Fruit fly (Drosophila melanogaster): ENCODE data around the gene CG17751.

DNA sequence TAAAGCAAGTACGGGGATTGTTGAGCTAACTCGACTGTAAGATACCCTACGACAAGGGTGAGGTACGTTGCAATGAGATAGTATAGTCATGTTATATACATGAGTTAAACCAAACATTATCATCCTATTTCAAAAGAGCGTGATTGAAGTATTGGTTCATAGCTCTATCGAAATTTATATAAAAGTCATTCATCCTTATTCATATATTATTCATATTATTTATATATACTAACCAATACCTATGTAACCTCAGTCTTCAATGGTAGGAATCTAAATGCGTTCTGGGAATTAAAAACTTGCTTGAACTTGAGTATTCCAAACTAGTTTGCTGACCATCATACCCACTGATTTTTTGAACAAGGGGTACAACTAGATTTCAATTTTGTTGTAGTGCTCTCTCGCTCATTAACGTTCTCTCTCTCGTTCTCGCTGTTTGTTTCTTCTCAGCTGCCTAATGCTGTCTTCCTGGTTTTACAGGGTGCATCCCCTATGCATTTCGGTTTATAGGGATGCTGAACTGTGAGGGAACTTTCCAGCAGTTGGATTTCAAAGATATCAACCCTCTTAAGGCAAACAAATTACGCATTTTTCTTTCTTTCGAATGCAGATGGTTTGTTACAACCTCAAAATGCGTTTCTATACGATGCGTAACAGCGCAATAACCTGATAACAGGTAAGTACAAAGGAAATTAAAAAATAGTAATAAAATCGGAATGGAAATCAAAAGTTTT lies 20.9 kb downstream of the CG17751 start:
- no peak; the same call in 1 of the 2 replicates for TF ChIP-seq klu (GFP tag; IDR thresholded peaks at IDR 0.05)
- TF ChIP-seq C15 (GFP tag; IDR thresholded peaks at IDR 0.05): no peak
- TF ChIP-seq pita (GFP tag; optimal IDR thresholded peaks at IDR 0.05): no peak
- TF ChIP-seq otp (GFP tag; IDR thresholded peaks at IDR 0.05): no peak
- TF ChIP-seq ssp (GFP tag; IDR thresholded peaks at IDR 0.05): no peak
